Worm (Caenorhabditis elegans) whole organism, L4 larva: ENCODE data around the gene srw-76.
A peak's percentile ranks its signal among the peaks of the same experiment; 100 is the strongest.

ENCODE experiments used
- D1046.2 ChIP-seq: fragments of 200-800 bp; sonication (Bioruptor generic); IDR thresholded peaks from 2 replicates; pipeline ENCODE4 v1.3.6; 2022; ENCODE audit warnings: missing genetic modification characterization, missing compliant biosample characterization
- Y75B8A.6 ChIP-seq: fragments of 200-800 bp; sonication (Bioruptor generic); IDR thresholded peaks from 2 replicates; pipeline ENCODE4 v1.3.6; 2022; ENCODE audit warnings: missing genetic modification reagents, missing genetic modification characterization, missing compliant biosample characterization
- aly-2 ChIP-seq: sonication (generic microtip); optimal IDR thresholded peaks from 2 replicates; lab custom pipeline; 2018; ENCODE audit warnings: missing biosample characterization, missing genetic modification characterization
- ama-1 ChIP-seq: fragments of 150-350 bp; optimal IDR thresholded peaks from 2 replicates; lab custom pipeline; 2014; ENCODE audit warnings: inconsistent platforms, mixed read lengths
- arid-1 ChIP-seq: fragments of 200-800 bp; sonication (Bioruptor generic); conservative IDR thresholded peaks from 2 replicates; pipeline ENCODE4 v1.3.6; 2022; ENCODE audit warnings: missing genetic modification reagents, missing genetic modification characterization, missing compliant biosample characterization
- attf-4 ChIP-seq: sonication (generic microtip); optimal IDR thresholded peaks from 3 replicates; lab custom pipeline; 2017; ENCODE audit warnings: missing biosample characterization, missing genetic modification characterization
- ces-1 ChIP-seq: fragments of 150-350 bp; sonication (generic microtip); optimal IDR thresholded peaks from 4 replicates; lab custom pipeline; 2014; ENCODE audit warnings: missing biosample characterization, missing genetic modification reagents, missing genetic modification characterization
- ctbp-1 ChIP-seq: fragments of 200-800 bp; sonication (Bioruptor generic); IDR thresholded peaks from 2 replicates; pipeline ENCODE4 v1.3.6; 2022; ENCODE audit warnings: missing genetic modification reagents, missing genetic modification characterization, missing compliant biosample characterization
- daf-16 ChIP-seq, 3 experiments: sonication (generic microtip); optimal IDR thresholded peaks; 2 replicates each; lab custom pipeline; 2016 to 2017; ENCODE audit warnings: missing genetic modification characterization in 3 of 3, missing genetic modification reagents in 3 of 3, mild to moderate bottlenecking in 2 of 3, missing compliant biosample characterization in 2 of 3, missing biosample characterization in 1 of 3, moderate library complexity in 1 of 3
- daf-19 ChIP-seq: fragments of 200-800 bp; sonication (Bioruptor generic); conservative IDR thresholded peaks from 2 replicates; pipeline ENCODE4 v1.3.6; 2022; ENCODE audit warnings: missing genetic modification characterization, missing compliant biosample characterization
- dmd-6 ChIP-seq: fragments of 200-800 bp; sonication (Bioruptor generic); IDR thresholded peaks from 2 replicates; pipeline ENCODE4 v1.3.6; 2022; ENCODE audit warnings: missing genetic modification reagents, missing genetic modification characterization, missing compliant biosample characterization
- dmd-8 ChIP-seq: fragments of 200-800 bp; sonication (Bioruptor generic); IDR thresholded peaks from 2 replicates; pipeline ENCODE4 v1.3.6; 2022; ENCODE audit warnings: missing genetic modification characterization, missing compliant biosample characterization
- dpl-1 ChIP-seq: fragments of 150-350 bp; optimal IDR thresholded peaks from 2 replicates; lab custom pipeline; 2014; ENCODE audit warnings: missing biosample characterization, missing genetic modification reagents, missing genetic modification characterization
- dve-1 ChIP-seq: sonication (generic microtip); optimal IDR thresholded peaks from 2 replicates; lab custom pipeline; 2017; ENCODE audit warnings: antibody characterized with exemption, mild to moderate bottlenecking, missing genetic modification characterization, missing compliant biosample characterization; ENCODE audit not compliant: insufficient read depth
- fos-1 ChIP-seq: fragments of 150-350 bp; optimal IDR thresholded peaks from 2 replicates; lab custom pipeline; 2014; ENCODE audit warnings: missing biosample characterization, missing genetic modification characterization
- gei-8 ChIP-seq: fragments of 200-800 bp; sonication (Bioruptor generic); optimal IDR thresholded peaks from 2 replicates; lab custom pipeline; 2018; ENCODE audit warnings: mild to moderate bottlenecking, missing genetic modification characterization, missing compliant biosample characterization
- hlh-11 ChIP-seq: fragments of 200-800 bp; sonication (Bioruptor generic); optimal IDR thresholded peaks from 2 replicates; lab custom pipeline; 2018; ENCODE audit warnings: mild to moderate bottlenecking, missing genetic modification characterization, missing compliant biosample characterization
- hmg-1.1 ChIP-seq: fragments of 200-800 bp; sonication (Bioruptor generic); IDR thresholded peaks from 2 replicates; pipeline ENCODE4 v1.3.6; 2022; ENCODE audit warnings: missing genetic modification reagents, missing genetic modification characterization, missing compliant biosample characterization
- lin-15B ChIP-seq: fragments of 150-350 bp; sonication (generic microtip); optimal IDR thresholded peaks from 3 replicates; lab custom pipeline; 2014; ENCODE audit warnings: missing biosample characterization, missing genetic modification characterization
- lin-29 ChIP-seq: fragments of 200-800 bp; sonication (Bioruptor generic); IDR thresholded peaks from 2 replicates; pipeline ENCODE4 v1.3.6; 2022; ENCODE audit warnings: missing genetic modification reagents, missing genetic modification characterization, missing compliant biosample characterization
- lin-38 ChIP-seq: fragments of 200-800 bp; sonication (Bioruptor generic); IDR thresholded peaks from 2 replicates; pipeline ENCODE4 v1.3.6; 2022; ENCODE audit warnings: missing genetic modification reagents, missing genetic modification characterization, missing compliant biosample characterization
- lin-39 ChIP-seq: fragments of 150-350 bp; optimal IDR thresholded peaks from 2 replicates; lab custom pipeline; 2014; ENCODE audit warnings: missing biosample characterization, missing genetic modification reagents, missing genetic modification characterization
- madf-9 ChIP-seq: fragments of 200-800 bp; sonication (Bioruptor generic); conservative IDR thresholded peaks from 2 replicates; pipeline ENCODE4 v1.3.6; 2022; ENCODE audit warnings: missing genetic modification reagents, missing genetic modification characterization, missing compliant biosample characterization
- mdt-29 ChIP-seq: fragments of 200-800 bp; sonication (Bioruptor generic); IDR thresholded peaks from 2 replicates; pipeline ENCODE4 v1.3.6; 2022; ENCODE audit warnings: missing genetic modification reagents, missing genetic modification characterization, missing compliant biosample characterization
- mep-1 ChIP-seq: fragments of 150-350 bp; sonication (generic microtip); optimal IDR thresholded peaks from 3 replicates; lab custom pipeline; 2014; ENCODE audit warnings: missing biosample characterization, missing genetic modification characterization
- mxl-2 ChIP-seq: fragments of 200-800 bp; sonication (Bioruptor generic); conservative IDR thresholded peaks from 2 replicates; pipeline ENCODE4 v1.3.6; 2022; ENCODE audit warnings: missing genetic modification reagents, missing genetic modification characterization, missing compliant biosample characterization
- nhr-102 ChIP-seq: sonication (generic microtip); optimal IDR thresholded peaks from 2 replicates; lab custom pipeline; 2016; ENCODE audit warnings: mild to moderate bottlenecking, missing genetic modification characterization, moderate library complexity, missing compliant biosample characterization
- nhr-28 ChIP-seq: fragments of 150-350 bp; optimal IDR thresholded peaks from 2 replicates; lab custom pipeline; 2014; ENCODE audit warnings: missing biosample characterization, missing genetic modification characterization
- nhr-41 ChIP-seq: fragments of 200-800 bp; sonication (Bioruptor generic); IDR thresholded peaks from 2 replicates; pipeline ENCODE4 v1.3.6; 2022; ENCODE audit warnings: missing genetic modification reagents, missing genetic modification characterization, missing compliant biosample characterization
- nhr-77 ChIP-seq: fragments of 150-350 bp; optimal IDR thresholded peaks from 2 replicates; lab custom pipeline; 2014; ENCODE audit warnings: missing biosample characterization, missing genetic modification characterization
- php-3 ChIP-seq: fragments of 200-800 bp; sonication (Bioruptor generic); IDR thresholded peaks from 2 replicates; pipeline ENCODE4 v1.3.6; 2022; ENCODE audit warnings: missing genetic modification reagents, missing genetic modification characterization, missing compliant biosample characterization
- pqm-1 ChIP-seq: sonication (generic microtip); optimal IDR thresholded peaks from 2 replicates; lab custom pipeline; 2017; ENCODE audit warnings: missing biosample characterization, missing genetic modification characterization
- rbr-2 ChIP-seq: sonication (generic microtip); optimal IDR thresholded peaks from 2 replicates; lab custom pipeline; 2016; ENCODE audit warnings: missing genotype, missing genetic modification characterization, missing compliant biosample characterization
- spr-1 ChIP-seq: sonication (generic microtip); optimal IDR thresholded peaks from 2 replicates; lab custom pipeline; 2016; ENCODE audit warnings: mild to moderate bottlenecking, missing genetic modification characterization, missing compliant biosample characterization
- tra-1 ChIP-seq: fragments of 200-800 bp; sonication (Bioruptor generic); IDR thresholded peaks from 2 replicates; pipeline ENCODE4 v1.3.6; 2022; ENCODE audit warnings: missing genetic modification reagents, missing genetic modification characterization, missing compliant biosample characterization
- unc-39 ChIP-seq: sonication (generic microtip); optimal IDR thresholded peaks from 2 replicates; lab custom pipeline; 2017; ENCODE audit warnings: missing biosample characterization, missing genetic modification characterization
- unc-62 ChIP-seq, 3 experiments: fragments of 150-350 bp in 1 of 3; sonication (generic microtip); optimal IDR thresholded peaks in 2 of 3; peaks in 1 of 3; 1 replicate in 1 of 3; 2 replicates in 2 of 3; lab custom pipeline; 2014 to 2017; ENCODE audit warnings: missing biosample characterization in 3 of 3, missing genetic modification characterization in 3 of 3, missing genetic modification reagents in 3 of 3, missing genotype in 1 of 3
- vab-7 ChIP-seq: fragments of 200-800 bp; sonication (Bioruptor generic); IDR thresholded peaks from 2 replicates; pipeline ENCODE4 v1.3.6; 2022; ENCODE audit warnings: missing genetic modification reagents, missing genetic modification characterization, missing compliant biosample characterization
- zfp-2 ChIP-seq: sonication (generic microtip); optimal IDR thresholded peaks from 2 replicates; lab custom pipeline; 2016; ENCODE audit warnings: mild to moderate bottlenecking, missing genetic modification characterization, missing compliant biosample characterization
- zip-11 ChIP-seq: fragments of 200-800 bp; sonication (Bioruptor generic); IDR thresholded peaks from 2 replicates; pipeline ENCODE4 v1.3.6; 2022; ENCODE audit warnings: missing genetic modification characterization, missing compliant biosample characterization

srw-76 gene

ce11 chrV:16604301-16604700, 33.8 kb downstream of the srw-76 start:
- no peak for TF ChIP-seq ama-1
- TF ChIP-seq dve-1 (tag; lab: Kevin White, UChicago), result peak; percentile 44
- TF ChIP-seq vab-7 (GFP tag; lab: Robert Waterston, UW), result no peak
- no peak for TF ChIP-seq spr-1 (tag; lab: Kevin White, UChicago)
- peak; percentile 11 for TF ChIP-seq pqm-1 (tag; lab: Kevin White, UChicago)
- TF ChIP-seq dmd-6, result 0 out of 2 replicates have a peak, but pooled peaks have one; percentile 12
- peak; percentile 46 for TF ChIP-seq nhr-28
- no peak for TF ChIP-seq daf-16 (GFP tag; optimal IDR thresholded peaks at IDR 0.05; lab: Kevin White, UChicago)
- TF ChIP-seq daf-16 (tag; optimal IDR thresholded peaks at IDR 0.05; lab: Kevin White, UChicago), result peak; percentile 50
- TF ChIP-seq nhr-77 (tag; lab: Kevin White, UChicago), result peak; percentile 22
- TF ChIP-seq aly-2 (tag; lab: Kevin White, UChicago), result no peak

ce11 chrV:16603102-16603501, 35.0 kb downstream of the srw-76 start, which contains the start of gene T03E6.8:
T03E6.8 (minus strand) TSS chrV:16603202.
- TF ChIP-seq tra-1 (GFP tag; lab: Robert Waterston, UW), result no peak
- no peak for TF ChIP-seq arid-1
- no peak for TF ChIP-seq dpl-1 (GFP tag; lab: Kevin White, UChicago)
- no peak for TF ChIP-seq fos-1 (tag; lab: Kevin White, UChicago)
- TF ChIP-seq mep-1 (tag; lab: Kevin White, UChicago), result no peak
- TF ChIP-seq nhr-41 (GFP tag; lab: Robert Waterston, UW), result no peak
- TF ChIP-seq ces-1 (GFP tag; lab: Kevin White, UChicago), result no peak
- no peak for TF ChIP-seq Y75B8A.6 (GFP tag; lab: Robert Waterston, UW)
- no peak for TF ChIP-seq madf-9 (GFP tag; lab: Robert Waterston, UW)
- TF ChIP-seq attf-4 (tag; lab: Kevin White, UChicago), result no peak

- TF ChIP-seq nhr-102 (tag; lab: Kevin White, UChicago) (no peak), arid-1 (no peak), rbr-2 (tag; lab: Kevin White, UChicago) (no peak), mdt-29 (GFP tag; lab: Robert Waterston, UW) (no peak), unc-62 (GFP tag; optimal IDR thresholded peaks at IDR 0.05 in 1 of 2; lab: Kevin White, UChicago) (peak in 1 of 2 experiments; percentile 6), unc-62 (tag; optimal IDR thresholded peaks at IDR 0.05; lab: Kevin White, UChicago) (no peak), fos-1 (tag; lab: Kevin White, UChicago) (no peak), lin-39 (no peak), gei-8 (no peak)
These were observed 37.5 kb downstream of the srw-76 start, which contains the start of gene T03E6.9 for ce11 chrV:16600623-16601022. T03E6.9 (minus strand) TSS chrV:16600723.

- TF ChIP-seq ctbp-1 (GFP tag; lab: Robert Waterston, UW) (no peak), D1046.2 (GFP tag; lab: Robert Waterston, UW) (no peak), zfp-2 (tag; lab: Kevin White, UChicago) (no peak), php-3 (GFP tag; lab: Robert Waterston, UW) (no peak), hlh-11 (no peak), unc-39 (tag; lab: Kevin White, UChicago) (no peak), daf-19 (no peak), dmd-8 (GFP tag; lab: Robert Waterston, UW) (no peak), zip-11 (GFP tag; lab: Robert Waterston, UW) (no peak), lin-15B (tag; lab: Kevin White, UChicago) (no peak), hmg-1.1 (GFP tag; lab: Robert Waterston, UW) (no peak), lin-29 (no peak), mxl-2 (GFP tag; lab: Robert Waterston, UW) (no peak), lin-38 (GFP tag; lab: Robert Waterston, UW) (no peak)
These were observed 38.3 kb downstream of the srw-76 start for ce11 chrV:16599835-16600234.
